Fruit fly (Drosophila melanogaster): Measurements from ENCODE around the gene CG7330.

CG7330 gene

dm6 chr3L:18184762-18185161 is 36.0 kb downstream of the CG7330 start (continued):
- peak; percentile 62 for TF ChIP-seq crol (GFP tag; IDR thresholded peaks at IDR 0.05)
- TF ChIP-seq CG16779 (GFP tag; IDR thresholded peaks at IDR 0.05) = peak; percentile 43; the same call in 1 of the 2 replicates
- peak; percentile 46 for TF ChIP-seq Med (GFP tag)
- TF ChIP-seq az2 (GFP tag; optimal IDR thresholded peaks at IDR 0.05) = no peak
- no peak for TF ChIP-seq Dfd (GFP tag; optimal IDR thresholded peaks at IDR 0.05)
- peak; percentile 43; the same call in 1 of the 2 replicates for TF ChIP-seq ara (GFP tag; IDR thresholded peaks at IDR 0.05)

DNA sequence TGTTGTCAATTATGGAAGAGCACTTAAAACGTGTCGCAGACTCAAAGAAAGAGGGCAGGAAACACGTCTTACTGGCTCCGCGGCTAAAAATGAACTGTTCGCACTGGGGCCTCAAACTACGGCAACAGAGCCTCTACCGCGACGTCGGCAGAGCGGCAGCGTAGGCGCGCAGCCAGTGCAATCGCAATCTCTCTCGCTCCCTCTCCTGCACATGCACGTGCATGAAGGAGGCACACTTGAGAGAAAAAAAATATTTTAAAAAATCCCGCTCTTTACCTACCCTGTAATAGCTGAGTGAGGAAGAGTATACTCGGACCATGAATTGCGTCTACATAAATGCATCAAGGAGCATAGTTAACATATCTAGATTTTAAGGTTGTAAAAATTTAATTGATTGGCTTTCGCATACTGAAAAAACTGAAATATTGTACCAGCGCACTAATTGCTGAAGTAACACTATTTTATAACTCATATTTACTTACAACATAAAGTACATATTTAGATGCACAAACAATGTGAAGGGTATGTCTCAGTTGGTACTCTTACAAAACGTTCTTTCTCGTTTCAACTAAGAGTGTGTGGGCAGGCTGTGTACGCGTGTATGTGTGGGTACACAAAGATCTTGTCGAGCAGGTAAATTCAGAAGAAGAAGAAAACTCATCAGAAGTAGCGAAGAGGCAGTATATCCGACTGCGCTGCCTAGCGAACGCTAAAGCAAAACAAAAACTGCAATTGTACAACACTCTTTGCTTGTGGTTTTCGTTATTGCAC is 37.0 kb downstream of the CG7330 start, which contains the start of gene hid:
Gene hid, minus strand, starts transcription at position 100 of the 771 bp plus-strand sequence.
- TF ChIP-seq CG16815 (GFP tag; optimal IDR thresholded peaks at IDR 0.05) = peak; percentile 87
- no peak for TF ChIP-seq luna (GFP tag; optimal IDR thresholded peaks at IDR 0.05)
- no peak for TF ChIP-seq br (optimal IDR thresholded peaks at IDR 0.05)
- peak; percentile 54; the same call in 1 of the 2 replicates for TF ChIP-seq bbx (GFP tag; IDR thresholded peaks at IDR 0.05; ENCODE audit: partially characterized antibody)
- TF ChIP-seq Optix (GFP tag; IDR thresholded peaks at IDR 0.05) = peak; percentile 76; the same call in 2 of the 3 replicates
- peak; percentile 80 for TF ChIP-seq jumu (GFP tag; optimal IDR thresholded peaks at IDR 0.05)
- TF ChIP-seq MBD-R2 (GFP tag; IDR thresholded peaks at IDR 0.05) = peak; percentile 23; the same call in 1 of the 2 replicates
- TF ChIP-seq CG42726 (GFP tag; IDR thresholded peaks at IDR 0.05; ENCODE audit: partially characterized antibody) = no peak
- TF ChIP-seq CG3065 (GFP tag; optimal IDR thresholded peaks at IDR 0.05) = peak; percentile 63
- no peak for TF ChIP-seq ato (GFP tag; IDR thresholded peaks at IDR 0.05; ENCODE audit: partially characterized antibody)
- TF ChIP-seq Tbp (GFP tag; optimal IDR thresholded peaks at IDR 0.05) = no peak
- peak; percentile 70 to 96 for TF ChIP-seq eve (GFP tag; optimal IDR thresholded peaks at IDR 0.05)
- peak; percentile 86 for TF ChIP-seq CG15601 (tag; optimal IDR thresholded peaks at IDR 0.05)
- TF ChIP-seq CG7745 (tag; optimal IDR thresholded peaks at IDR 0.05) = peak; percentile 25
- peak; percentile 73 for TF ChIP-seq CG2889 (GFP tag; IDR thresholded peaks at IDR 0.05)
- TF ChIP-seq CG11247 (GFP tag; IDR thresholded peaks at IDR 0.05) = peak; percentile 60
- peak; percentile 69 for TF ChIP-seq HHEX (GFP tag; optimal IDR thresholded peaks at IDR 0.05)
- TF ChIP-seq CG31224 (GFP tag; IDR thresholded peaks at IDR 0.05) = peak; percentile 60; the same call in 1 of the 2 replicates
- TF ChIP-seq YL-1 (GFP tag; optimal IDR thresholded peaks at IDR 0.05) = peak; percentile 39
- no peak; the same call in 1 of the 2 replicates for TF ChIP-seq CG13287 (GFP tag; IDR thresholded peaks at IDR 0.05; ENCODE audit: partially characterized antibody)
- peak; percentile 76 for TF ChIP-seq Aef1 (GFP tag; IDR thresholded peaks at IDR 0.05)
- peak; percentile 83 for TF ChIP-seq CG10209 (GFP tag; optimal IDR thresholded peaks at IDR 0.05)
- TF ChIP-seq wek (GFP tag; optimal IDR thresholded peaks at IDR 0.05) = no peak
- peak; percentile 61 for TF ChIP-seq CG2116 (GFP tag; optimal IDR thresholded peaks at IDR 0.05)
- peak; percentile 71 for TF ChIP-seq CG9609 (GFP tag; optimal IDR thresholded peaks at IDR 0.05)
- peak; percentile 76 for TF ChIP-seq E2f1 (GFP tag; IDR thresholded peaks at IDR 0.05)
- TF ChIP-seq schlank (tag; optimal IDR thresholded peaks at IDR 0.05) = no peak
- TF ChIP-seq Abd-B (GFP tag; optimal IDR thresholded peaks at IDR 0.05) = peak; percentile 86
- TF ChIP-seq E2f2 (GFP tag; IDR thresholded peaks at IDR 0.05) = peak; percentile 55
- peak; percentile 52 for TF ChIP-seq CG17912 (GFP tag; optimal IDR thresholded peaks at IDR 0.05)
- TF ChIP-seq sim (GFP tag; IDR thresholded peaks at IDR 0.05) = no peak; the same call in 1 of the 2 replicates
- peak; percentile 80 for TF ChIP-seq trem (tag; optimal IDR thresholded peaks at IDR 0.05)
- TF ChIP-seq CG10565 (GFP tag; optimal IDR thresholded peaks at IDR 0.05) = peak; percentile 63
- TF ChIP-seq Fer2 (tag; optimal IDR thresholded peaks at IDR 0.05) = peak; percentile 47
- peak; percentile 51; the same call in 1 of the 3 replicates for TF ChIP-seq Dbx (GFP tag; IDR thresholded peaks at IDR 0.05)
- TF ChIP-seq CG7928 (GFP tag; optimal IDR thresholded peaks at IDR 0.05) = no peak
- no peak for TF ChIP-seq CG4424 (GFP tag; optimal IDR thresholded peaks at IDR 0.05)
- TF ChIP-seq CG6854 (GFP tag; optimal IDR thresholded peaks at IDR 0.05) = peak; percentile 16
- peak; percentile 16 for TF ChIP-seq stwl (tag; optimal IDR thresholded peaks at IDR 0.05)
- TF ChIP-seq ftz-f1 (GFP tag; optimal IDR thresholded peaks at IDR 0.05) = no peak
- peak; percentile 80 for TF ChIP-seq CG17328 (GFP tag; IDR thresholded peaks at IDR 0.05)
- TF ChIP-seq dpn (GFP tag; optimal IDR thresholded peaks at IDR 0.05) = peak; percentile 86 to 90

Data from whole organism, embryonic.